Fruit fly (Drosophila melanogaster) whole organism, embryonic: ENCODE measurements around the gene CG43439.

ENCODE experiments used
- Blimp-1 ChIP-seq: fragments of 200-800 bp; sonication (Bioruptor generic); optimal IDR thresholded peaks from 3 replicates; lab custom pipeline; 2018; ENCODE audit warnings: missing biosample characterization, missing genetic modification characterization, mild to moderate bottlenecking, moderate library complexity, missing genetic modification reagents
- CG10321 ChIP-seq: fragments of 200-800 bp; sonication (Bioruptor generic); IDR thresholded peaks from 2 replicates; pipeline ENCODE4 v1.3.6; 2022; ENCODE audit warnings: missing biosample characterization, missing genetic modification characterization
- CG10979 ChIP-seq: fragments of 200-800 bp; sonication (Bioruptor generic); optimal IDR thresholded peaks from 2 replicates; lab custom pipeline; 2018; ENCODE audit warnings: missing biosample characterization, mild to moderate bottlenecking, missing genetic modification characterization, moderate library complexity
- CG12236 ChIP-seq: fragments of 200-800 bp; sonication (Bioruptor generic); optimal IDR thresholded peaks from 2 replicates; lab custom pipeline; 2016; ENCODE audit warnings: missing biosample characterization, missing genetic modification characterization
- CG1233 ChIP-seq: fragments of 200-800 bp; sonication (Bioruptor generic); optimal IDR thresholded peaks from 4 replicates; lab custom pipeline; 2018; ENCODE audit warnings: missing biosample characterization, mild to moderate bottlenecking, missing genetic modification characterization
- CG1529 ChIP-seq: fragments of 200-800 bp; sonication (Bioruptor generic); optimal IDR thresholded peaks from 3 replicates; lab custom pipeline; 2018; ENCODE audit warnings: missing biosample characterization, missing genetic modification characterization
- CG1602 ChIP-seq: fragments of 200-800 bp; sonication (Bioruptor generic); optimal IDR thresholded peaks from 3 replicates; lab custom pipeline; 2016; ENCODE audit warnings: missing biosample characterization, missing genetic modification characterization
- CG16813 ChIP-seq: fragments of 200-800 bp; sonication (Bioruptor generic); IDR thresholded peaks from 3 replicates; pipeline ENCODE4 v1.3.6; 2022; ENCODE audit warnings: missing biosample characterization, missing genetic modification characterization; ENCODE audit not compliant: partially characterized antibody
- CG17829 ChIP-seq: fragments of 200-800 bp; optimal IDR thresholded peaks from 2 replicates; lab custom pipeline; 2019; ENCODE audit warnings: missing biosample characterization, mild to moderate bottlenecking, missing genetic modification characterization, moderate library complexity
- CG30431 ChIP-seq: fragments of 200-800 bp; sonication (Bioruptor generic); optimal IDR thresholded peaks from 2 replicates; lab custom pipeline; 2017; ENCODE audit warnings: missing biosample characterization, missing genetic modification characterization
- CG43689 ChIP-seq: fragments of 200-800 bp; sonication (Bioruptor generic); IDR thresholded peaks from 2 replicates; pipeline ENCODE4 v1.3.6; 2022; ENCODE audit warnings: missing biosample characterization, missing genetic modification characterization
- CG7357 ChIP-seq: fragments of 200-800 bp; sonication (Bioruptor generic); IDR thresholded peaks from 3 replicates; pipeline ENCODE4 v1.3.6; 2022; ENCODE audit warnings: missing biosample characterization, missing genetic modification characterization
- Drgx ChIP-seq: fragments of 200-800 bp; sonication (Bioruptor generic); IDR thresholded peaks from 2 replicates; pipeline ENCODE4 v1.3.6; 2022; ENCODE audit warnings: missing biosample characterization, missing genetic modification characterization
- Ets97D ChIP-seq: fragments of 200-800 bp; sonication (Bioruptor generic); optimal IDR thresholded peaks from 3 replicates; lab custom pipeline; 2016; ENCODE audit warnings: missing biosample characterization, missing genetic modification characterization
- Fer1 ChIP-seq: fragments of 200-800 bp; sonication (Bioruptor generic); optimal IDR thresholded peaks from 2 replicates; lab custom pipeline; 2017; ENCODE audit warnings: missing biosample characterization, mild to moderate bottlenecking, missing genetic modification characterization
- Hr51 ChIP-seq, 2 experiments: fragments of 200-800 bp; sonication (Bioruptor generic); optimal IDR thresholded peaks; 2 replicates in 1 of 2; 3 replicates in 1 of 2; lab custom pipeline; 2016 to 2018; ENCODE audit warnings: missing biosample characterization in 2 of 2, missing genetic modification characterization in 2 of 2, mild to moderate bottlenecking in 1 of 2, moderate library complexity in 1 of 2
- Lim3 ChIP-seq: fragments of 200-800 bp; sonication (Bioruptor generic); IDR thresholded peaks from 2 replicates; pipeline ENCODE4 v1.3.6; 2022; ENCODE audit warnings: missing biosample characterization, missing genetic modification characterization
- Nf-YB ChIP-seq: fragments of 200-800 bp; sonication (Bioruptor generic); optimal IDR thresholded peaks from 3 replicates; lab custom pipeline; 2019; ENCODE audit warnings: missing biosample characterization, mild to moderate bottlenecking, missing genetic modification characterization, moderate library complexity
- Oli ChIP-seq: fragments of 200-800 bp; sonication (Bioruptor generic); optimal IDR thresholded peaks from 2 replicates; lab custom pipeline; 2018; ENCODE audit warnings: missing biosample characterization, mild to moderate bottlenecking, missing genetic modification characterization, moderate library complexity
- PHDP ChIP-seq: fragments of 200-800 bp; sonication (Bioruptor generic); optimal IDR thresholded peaks from 3 replicates; lab custom pipeline; 2018; ENCODE audit warnings: missing biosample characterization, mild to moderate bottlenecking, missing genetic modification characterization, moderate library complexity
- Sox102F ChIP-seq: fragments of 200-800 bp; sonication (Bioruptor generic); optimal IDR thresholded peaks from 2 replicates; lab custom pipeline; 2018; ENCODE audit warnings: missing biosample characterization, mild to moderate bottlenecking, missing genetic modification characterization, moderate library complexity
- Ssrp ChIP-seq: fragments of 200-800 bp; sonication (Bioruptor generic); optimal IDR thresholded peaks from 2 replicates; lab custom pipeline; 2018; ENCODE audit warnings: missing biosample characterization, mild to moderate bottlenecking, missing genetic modification characterization, moderate library complexity
- Taf1 ChIP-seq: fragments of 200-800 bp; sonication (Bioruptor generic); IDR thresholded peaks from 2 replicates; pipeline ENCODE4 v1.3.6; 2022; ENCODE audit warnings: missing biosample characterization, missing genetic modification characterization
- az2 ChIP-seq: fragments of 200-800 bp; sonication (Bioruptor generic); optimal IDR thresholded peaks from 3 replicates; lab custom pipeline; 2016; ENCODE audit warnings: missing biosample characterization, missing genetic modification characterization
- bsh ChIP-seq, 2 experiments: fragments of 200-800 bp; sonication (Bioruptor generic); optimal IDR thresholded peaks; 2 replicates each; lab custom pipeline; 2017 to 2018; ENCODE audit warnings: mild to moderate bottlenecking in 2 of 2, missing biosample characterization in 2 of 2, missing genetic modification characterization in 2 of 2, moderate library complexity in 1 of 2
- cato ChIP-seq: fragments of 200-800 bp; sonication (Bioruptor generic); optimal IDR thresholded peaks from 2 replicates; lab custom pipeline; 2016; ENCODE audit warnings: missing biosample characterization, missing genetic modification characterization, borderline replicate concordance
- ci ChIP-seq: fragments of 200-800 bp; sonication (Bioruptor generic); IDR thresholded peaks from 3 replicates; pipeline ENCODE4 v1.3.6; 2022; ENCODE audit warnings: missing biosample characterization, missing genetic modification characterization
- corto ChIP-seq: fragments of 200-800 bp; sonication (Bioruptor generic); optimal IDR thresholded peaks from 2 replicates; lab custom pipeline; 2016; ENCODE audit warnings: missing biosample characterization, mild to moderate bottlenecking, missing genetic modification characterization, moderate library complexity
- dm ChIP-seq: fragments of 200-800 bp; sonication (Bioruptor generic); optimal IDR thresholded peaks from 3 replicates; lab custom pipeline; 2016; ENCODE audit warnings: missing biosample characterization, missing genetic modification characterization
- ems ChIP-seq: fragments of 200-800 bp; sonication (Bioruptor generic); optimal IDR thresholded peaks from 3 replicates; lab custom pipeline; 2016; ENCODE audit warnings: missing biosample characterization, missing genetic modification characterization
- en ChIP-seq: fragments of 200-800 bp; sonication (Bioruptor generic); optimal IDR thresholded peaks from 2 replicates; lab custom pipeline; 2016; ENCODE audit warnings: missing biosample characterization, missing genetic modification characterization
- fd96Cb ChIP-seq: fragments of 200-800 bp; sonication (Bioruptor generic); optimal IDR thresholded peaks from 2 replicates; lab custom pipeline; 2018; ENCODE audit warnings: missing biosample characterization, mild to moderate bottlenecking, missing genetic modification characterization, moderate library complexity
- gce ChIP-seq: fragments of 200-800 bp; sonication (Bioruptor generic); IDR thresholded peaks from 3 replicates; pipeline ENCODE4 v1.3.6; 2022; ENCODE audit warnings: missing biosample characterization, missing genetic modification characterization
- gem ChIP-seq: fragments of 200-800 bp; sonication (Bioruptor generic); optimal IDR thresholded peaks from 2 replicates; lab custom pipeline; 2019; ENCODE audit warnings: missing biosample characterization, mild to moderate bottlenecking, missing genetic modification characterization, moderate library complexity
- h ChIP-seq: fragments of >200 bp; optimal IDR thresholded peaks from 2 replicates; lab custom pipeline; 2017
- ham ChIP-seq: fragments of 200-800 bp; sonication (Bioruptor generic); IDR thresholded peaks from 2 replicates; pipeline ENCODE4 v1.3.6; 2022; ENCODE audit warnings: missing biosample characterization, missing genetic modification characterization
- her ChIP-seq: fragments of 200-800 bp; sonication (Bioruptor generic); optimal IDR thresholded peaks from 2 replicates; lab custom pipeline; 2016; ENCODE audit warnings: missing biosample characterization, missing genetic modification characterization
- ind ChIP-seq: fragments of 200-800 bp; sonication (Bioruptor generic); optimal IDR thresholded peaks from 3 replicates; lab custom pipeline; 2016; ENCODE audit warnings: missing biosample characterization, missing genetic modification characterization
- insv ChIP-seq, 2 experiments: fragments of 200-800 bp; sonication (Bioruptor generic); optimal IDR thresholded peaks; 3 replicates each; lab custom pipeline; 2016 to 2018; ENCODE audit warnings: missing biosample characterization in 2 of 2, missing genetic modification characterization in 2 of 2
- trem ChIP-seq: fragments of 200-800 bp; optimal IDR thresholded peaks from 3 replicates; lab custom pipeline; 2019; ENCODE audit warnings: missing biosample characterization, mild to moderate bottlenecking, missing genetic modification characterization, moderate library complexity
- vfl ChIP-seq: fragments of 200-800 bp; sonication (Bioruptor generic); optimal IDR thresholded peaks from 2 replicates; lab custom pipeline; 2016; ENCODE audit warnings: missing biosample characterization, missing genetic modification characterization

The CG43439 gene

dm6 chr3L:7008351-7008750 is 24.0 kb upstream of the CG43439 start (continued):
- TF ChIP-seq ems (GFP tag; lab: Kevin White, UChicago) (peak; percentile 40), dm (GFP tag; lab: Kevin White, UChicago) (no peak), vfl (GFP tag; lab: Kevin White, UChicago) (no peak), Nf-YB (GFP tag; lab: Kevin White, UChicago) (peak; percentile 77), corto (no peak), Fer1 (GFP tag; lab: Kevin White, UChicago) (peak; percentile 90), CG43689 (GFP tag; lab: Robert Waterston, UW) (peak; percentile 41; the same call in 1 of the 2 replicates), CG1529 (GFP tag; lab: Kevin White, UChicago) (peak; percentile 87), az2 (GFP tag; lab: Kevin White, UChicago) (peak; percentile 79), en (no peak), Drgx (GFP tag; lab: Robert Waterston, UW) (peak; percentile 64), CG7357 (GFP tag; lab: Robert Waterston, UW) (peak; percentile 62; the same call in 1 of the 3 replicates), ind (peak; percentile 77), fd96Cb (tag; lab: Kevin White, UChicago) (peak; percentile 92), her (GFP tag; lab: Kevin White, UChicago) (no peak), CG10321 (GFP tag; lab: Robert Waterston, UW) (no peak), CG16813 (no peak), Ssrp (tag; lab: Kevin White, UChicago) (peak; percentile 94), CG17829 (tag; lab: Kevin White, UChicago) (peak; percentile 65), ham (GFP tag; lab: Robert Waterston, UW) (no peak), cato (GFP tag; lab: Kevin White, UChicago) (peak; percentile 35), gce (GFP tag; lab: Robert Waterston, UW) (no peak), ci (GFP tag; lab: Robert Waterston, UW) (peak; percentile 77; the same call in 1 of the 3 replicates), CG12236 (GFP tag; lab: Kevin White, UChicago) (no peak), CG1602 (GFP tag; lab: Kevin White, UChicago) (peak; percentile 66), CG30431 (GFP tag; lab: Kevin White, UChicago) (peak; percentile 24), Ets97D (GFP tag; lab: Kevin White, UChicago) (no peak), CG10979 (tag; lab: Kevin White, UChicago) (peak; percentile 93), trem (tag; lab: Kevin White, UChicago) (peak; percentile 78), CG1233 (GFP tag; lab: Kevin White, UChicago) (peak; percentile 78), Taf1 (GFP tag; lab: Robert Waterston, UW) (no peak), Lim3 (no peak), PHDP (tag; lab: Kevin White, UChicago) (peak; percentile 92), h (lab: Kevin White, UChicago) (no peak)
- TF ChIP-seq, all 482 proteins: peak for 302

- peak; percentile 30 for TF ChIP-seq gem (tag; lab: Kevin White, UChicago)
- peak; percentile 42 for TF ChIP-seq Blimp-1 (GFP tag; lab: Kevin White, UChicago)
- peak; percentile 4 for TF ChIP-seq Oli
- peak; percentile 51 for TF ChIP-seq Sox102F (GFP tag; lab: Kevin White, UChicago)
- TF ChIP-seq Hr51 (GFP tag; optimal IDR thresholded peaks at IDR 0.05; lab: Kevin White, UChicago) = peak in 1 of 2 experiments; percentile 6
- peak in 1 of 2 experiments; percentile 25 for TF ChIP-seq bsh (GFP tag; optimal IDR thresholded peaks at IDR 0.05; lab: Kevin White, UChicago)
- no peak for TF ChIP-seq insv (GFP tag; optimal IDR thresholded peaks at IDR 0.05; lab: Kevin White, UChicago)
- no peak for TF ChIP-seq corto
Observed at dm6 chr3L:7006421-7006820, 22.0 kb upstream of the CG43439 start.
